Worm (Caenorhabditis elegans): ENCODE measurements around the gene Y67D8B.5.

DNA sequence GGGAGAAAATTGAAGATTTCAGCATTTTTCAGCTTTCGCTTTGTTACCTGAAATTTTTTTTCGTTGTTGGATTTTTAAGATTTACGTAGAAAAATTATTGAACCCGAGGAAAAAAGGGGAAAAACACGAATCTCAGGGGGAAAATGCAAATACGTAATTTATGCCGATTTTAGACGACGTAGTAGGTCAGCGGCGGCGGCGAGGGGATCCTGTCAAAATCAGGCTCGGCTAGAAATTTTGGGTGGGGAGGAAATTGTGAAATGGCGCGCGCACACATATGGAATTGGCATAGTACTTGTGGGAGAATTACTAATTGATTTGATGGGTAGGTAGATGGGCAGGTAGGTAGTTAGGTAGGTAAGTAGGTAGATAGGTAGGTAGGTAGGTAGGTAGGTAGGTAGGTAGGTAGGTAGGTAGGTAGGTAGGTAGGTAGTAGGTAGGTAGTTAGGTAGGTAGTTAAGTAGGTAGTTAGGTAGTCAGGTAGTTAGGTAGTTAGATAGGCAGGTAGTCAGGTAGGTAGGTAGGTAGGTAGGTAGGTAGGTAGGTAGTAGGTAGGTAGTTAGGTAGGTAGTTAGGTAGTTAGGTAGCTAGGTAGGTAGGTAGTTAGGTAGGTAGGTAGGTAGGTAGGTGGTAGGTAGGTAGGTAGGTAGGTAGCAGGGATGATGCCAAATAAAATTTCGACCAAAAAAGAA is 25.9 kb upstream of the Y67D8B.5 start, which contains the start of gene nlp-81:
- TF ChIP-seq rnt-1 (tag; optimal IDR thresholded peaks at IDR 0.05) = no peak
- TF ChIP-seq ama-1 (optimal IDR thresholded peaks at IDR 0.05) = no peak
- no peak for TF ChIP-seq nfya-1 (tag; optimal IDR thresholded peaks at IDR 0.05)
- TF ChIP-seq fkh-10 (GFP tag; optimal IDR thresholded peaks at IDR 0.05) = no peak
- TF ChIP-seq ztf-16 (tag; optimal IDR thresholded peaks at IDR 0.05) = no peak
- no peak for TF ChIP-seq C38D4.7 (GFP tag; optimal IDR thresholded peaks at IDR 0.05)
- TF ChIP-seq ceh-6 (GFP tag; optimal IDR thresholded peaks at IDR 0.05) = no peak
- TF ChIP-seq pha-4 (tag; optimal IDR thresholded peaks at IDR 0.05) = no peak
